Worm (Caenorhabditis elegans) whole organism, L1 larva: ENCODE measurements around the gene C09G1.2.

Experiments used
- lin-13 ChIP-seq: fragments of 150-350 bp; optimal IDR thresholded peaks from 2 replicates; lab custom pipeline; 2014; ENCODE audit warnings: missing biosample characterization, missing genetic modification reagents, missing genetic modification characterization
- nhr-12 ChIP-seq: sonication (generic microtip); optimal IDR thresholded peaks from 2 replicates; lab custom pipeline; 2017; ENCODE audit warnings: missing biosample characterization, missing genetic modification characterization
- nhr-19 ChIP-seq: fragments of 200-800 bp; sonication (Bioruptor generic); conservative IDR thresholded peaks from 2 replicates; pipeline ENCODE4 v1.3.6; 2022; ENCODE audit warnings: missing genetic modification characterization, missing compliant biosample characterization
- snpc-4 ChIP-seq: fragments of 150-350 bp; optimal IDR thresholded peaks from 2 replicates; lab custom pipeline; 2014; ENCODE audit warnings: missing biosample characterization, missing genetic modification characterization
- tlp-1 ChIP-seq: fragments of 150-350 bp; optimal IDR thresholded peaks from 2 replicates; lab custom pipeline; 2014; ENCODE audit warnings: missing biosample characterization, missing genetic modification characterization

The C09G1.2 gene

ce11 chrX:15932859-15933258 lies 49.7 kb downstream of the C09G1.2 start:
- TF ChIP-seq snpc-4 (no peak), tlp-1 (tag; lab: Kevin White, UChicago) (no peak), lin-13 (GFP tag; lab: Kevin White, UChicago) (no peak), nhr-19 (no peak), nhr-12 (tag; lab: Kevin White, UChicago) (no peak)
